Worm (Caenorhabditis elegans) whole organism, L3 larva: Measurements from ENCODE around the gene coa-1.

Source experiments
- jun-1 ChIP-seq: fragments of 150-350 bp; optimal IDR thresholded peaks from 2 replicates; lab custom pipeline; 2014; ENCODE audit warnings: missing biosample characterization, missing genetic modification reagents, missing genetic modification characterization
- nhr-77 ChIP-seq: fragments of 150-350 bp; optimal IDR thresholded peaks from 2 replicates; lab custom pipeline; 2014; ENCODE audit warnings: missing biosample characterization, missing genetic modification characterization

- no peak for TF ChIP-seq nhr-77 (tag; lab: Kevin White, UChicago)
- no peak for TF ChIP-seq jun-1 (tag; lab: Kevin White, UChicago)
These were observed 29.4 kb upstream of the coa-1 start for ce11 chrIV:175698-176097.
